Fruit fly (Drosophila melanogaster): ENCODE results near the gene a6.
A peak's percentile ranks its signal among the peaks of the same experiment; 100 is the strongest.

Gene a6

DNA sequence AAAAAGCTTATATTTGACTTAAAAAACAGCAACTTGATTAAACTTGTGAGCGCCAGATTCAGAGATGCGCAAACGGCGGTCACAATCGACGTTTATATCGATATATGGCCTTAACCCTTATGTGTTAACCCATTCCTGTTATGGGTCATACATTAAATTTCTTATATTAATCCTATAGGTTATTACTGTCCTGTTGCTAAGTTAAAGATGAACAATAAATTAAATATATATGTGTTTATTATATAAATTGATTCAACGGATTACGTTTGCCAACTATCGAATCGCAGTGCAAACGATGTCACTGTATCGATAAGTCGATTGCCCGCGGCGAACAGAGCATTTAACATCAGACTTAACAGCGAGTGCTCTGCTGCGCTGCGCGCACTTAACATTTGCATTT lies 26.5 kb downstream of the a6 start, which contains the start of the genes CG3740 and hfw (continued):
- TF ChIP-seq ss (GFP tag; optimal IDR thresholded peaks at IDR 0.05) = peak in 1 of 2 experiments; percentile 45
- no peak for TF ChIP-seq spab (GFP tag; optimal IDR thresholded peaks at IDR 0.05)
- no peak for TF ChIP-seq salr (GFP tag; optimal IDR thresholded peaks at IDR 0.05)
- TF ChIP-seq CG6276 (GFP tag; optimal IDR thresholded peaks at IDR 0.05) = no peak
- peak; percentile 30; the same call in 1 of the 2 replicates for TF ChIP-seq CG11294 (GFP tag; IDR thresholded peaks at IDR 0.05)
- peak; percentile 80 for TF ChIP-seq CG10631 (GFP tag; optimal IDR thresholded peaks at IDR 0.05)
- TF ChIP-seq CG10669 (GFP tag; optimal IDR thresholded peaks at IDR 0.05) = no peak
- peak; percentile 65 for TF ChIP-seq Eip78C (GFP tag)
- no peak for TF ChIP-seq CG4318 (GFP tag; optimal IDR thresholded peaks at IDR 0.05)
- no peak for TF ChIP-seq fd85E (GFP tag; optimal IDR thresholded peaks at IDR 0.05)
- TF ChIP-seq CG6792 (GFP tag; optimal IDR thresholded peaks at IDR 0.05) = peak; percentile 53
- TF ChIP-seq eg (GFP tag; IDR thresholded peaks at IDR 0.05) = peak; percentile 80
- peak; percentile 62 for TF ChIP-seq Ets96B (tag; optimal IDR thresholded peaks at IDR 0.05)
- TF ChIP-seq CG31627 (GFP tag; optimal IDR thresholded peaks at IDR 0.05) = peak; percentile 51
- no peak for TF ChIP-seq Hr38 (GFP tag; optimal IDR thresholded peaks at IDR 0.05)
- peak; percentile 58 for TF ChIP-seq CG34406 (GFP tag; optimal IDR thresholded peaks at IDR 0.05)
- TF ChIP-seq svp (GFP tag) = peak; percentile 27
- peak; percentile 64 for TF ChIP-seq Smox (GFP tag; optimal IDR thresholded peaks at IDR 0.05)
- peak; percentile 63 for TF ChIP-seq CG3919 (GFP tag; optimal IDR thresholded peaks at IDR 0.05)
- peak; percentile 62 for TF ChIP-seq vri (GFP tag; optimal IDR thresholded peaks at IDR 0.05)
- TF ChIP-seq Sox14 (GFP tag; optimal IDR thresholded peaks at IDR 0.05) = peak; percentile 11

DNA sequence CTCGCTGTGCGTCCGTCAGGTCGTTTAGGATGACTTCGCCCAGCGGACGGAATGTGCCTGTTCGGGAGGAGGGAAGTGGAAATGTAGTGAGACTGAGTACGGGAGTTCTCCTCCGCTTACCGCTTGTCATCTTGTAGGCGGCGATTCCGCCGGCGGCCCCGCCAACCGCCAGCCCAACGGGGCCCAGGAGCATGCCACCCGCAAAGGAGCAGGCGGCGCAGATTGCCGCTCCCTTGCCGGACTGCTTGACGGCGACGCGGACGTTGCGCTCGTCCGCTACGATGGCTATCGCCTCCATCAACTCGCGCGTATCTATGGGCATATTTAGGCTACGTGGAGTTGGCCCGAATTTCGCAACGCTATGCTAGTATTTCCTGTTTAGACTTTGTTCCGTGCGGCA lies 27.0 kb downstream of the a6 start, which contains the start of gene Mur2B:
Mur2B (minus strand) TSS at position 101 of the 400 bp plus-strand sequence.
- TF ChIP-seq Gug (GFP tag; IDR thresholded peaks at IDR 0.05) (no peak), Eip93F (GFP tag; optimal IDR thresholded peaks at IDR 0.05) (no peak), CG6276 (GFP tag; optimal IDR thresholded peaks at IDR 0.05) (no peak), OdsH (GFP tag; optimal IDR thresholded peaks at IDR 0.05) (no peak), CG11294 (GFP tag; IDR thresholded peaks at IDR 0.05) (no peak)

dm6 chrX:1664836-1665235 lies 30.9 kb downstream of the a6 start, which contains the start of gene dor:
TSS of gene dor (plus strand) at chrX:1665052.
- peak; percentile 28 for TF ChIP-seq vri (GFP tag; optimal IDR thresholded peaks at IDR 0.05)
- no peak for TF ChIP-seq fd59A (GFP tag; optimal IDR thresholded peaks at IDR 0.05)
- peak; percentile 23 for TF ChIP-seq fkh (GFP tag; optimal IDR thresholded peaks at IDR 0.05)
- peak; percentile 52 for TF ChIP-seq Eip93F (GFP tag; optimal IDR thresholded peaks at IDR 0.05)

DNA sequence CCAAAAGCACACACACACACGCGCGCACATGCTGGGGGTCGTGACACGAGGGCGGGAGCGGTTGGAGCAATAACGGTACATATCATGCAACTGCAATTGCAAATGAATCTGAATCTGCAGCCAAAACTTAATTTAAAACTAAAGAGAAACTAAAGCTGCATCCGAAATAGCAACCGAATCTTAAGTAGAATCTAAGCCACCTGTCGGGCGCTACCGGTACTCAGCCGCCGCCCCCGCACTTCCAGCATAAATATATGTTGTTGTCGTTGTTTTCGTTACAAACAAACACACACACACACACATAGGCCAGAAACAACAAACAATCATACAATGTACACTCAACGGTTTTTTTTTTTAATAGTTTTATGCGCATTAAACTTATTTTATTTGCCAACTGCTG lies 35.4 kb downstream of the a6 start:
- TF ChIP-seq CG16779 (tag; optimal IDR thresholded peaks at IDR 0.05) (no peak), CG11294 (GFP tag; IDR thresholded peaks at IDR 0.05) (no peak), fkh (GFP tag; optimal IDR thresholded peaks at IDR 0.05) (no peak), CG7368 (GFP tag; optimal IDR thresholded peaks at IDR 0.05) (no peak), svp (GFP tag) (no peak), pdm3 (GFP tag; optimal IDR thresholded peaks at IDR 0.05) (no peak), CG10631 (GFP tag; optimal IDR thresholded peaks at IDR 0.05) (no peak), CG34406 (GFP tag; optimal IDR thresholded peaks at IDR 0.05) (no peak), CG8632 (GFP tag; optimal IDR thresholded peaks at IDR 0.05) (no peak)

DNA sequence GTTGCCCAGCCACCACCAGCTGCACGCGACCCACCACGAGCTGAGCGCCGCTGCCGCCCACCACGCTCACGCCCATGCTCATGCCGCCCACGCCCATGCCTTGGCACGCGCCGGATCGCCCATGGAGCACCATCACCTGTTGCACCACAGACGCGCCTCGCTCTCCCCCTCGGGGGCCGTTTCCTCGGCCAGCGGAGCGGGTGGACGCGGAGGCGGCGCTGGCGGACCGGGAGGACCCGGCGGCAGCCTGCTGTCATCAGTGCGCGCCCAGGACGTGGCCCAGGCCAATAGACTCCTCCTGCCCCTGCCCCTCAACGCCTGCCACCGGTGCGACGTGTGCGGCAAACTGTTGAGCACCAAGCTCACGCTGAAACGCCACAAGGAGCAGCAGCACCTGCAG lies 47.8 kb downstream of the a6 start:
- TF ChIP-seq Eip78C (GFP tag) (no peak), fkh (GFP tag; optimal IDR thresholded peaks at IDR 0.05) (no peak), CG11902 (GFP tag; optimal IDR thresholded peaks at IDR 0.05) (no peak), OdsH (GFP tag; optimal IDR thresholded peaks at IDR 0.05) (no peak), CG9139 (GFP tag; optimal IDR thresholded peaks at IDR 0.05) (no peak), Eip75B (GFP tag; optimal IDR thresholded peaks at IDR 0.05) (no peak), CG8632 (GFP tag; optimal IDR thresholded peaks at IDR 0.05) (no peak), eg (GFP tag; IDR thresholded peaks at IDR 0.05) (no peak), lz (GFP tag; optimal IDR thresholded peaks at IDR 0.05) (no peak), CG11294 (GFP tag; IDR thresholded peaks at IDR 0.05) (no peak), CG3032 (tag; optimal IDR thresholded peaks at IDR 0.05) (no peak), CG34406 (GFP tag; optimal IDR thresholded peaks at IDR 0.05) (no peak), Met (GFP tag; optimal IDR thresholded peaks at IDR 0.05) (no peak), CG4318 (GFP tag; optimal IDR thresholded peaks at IDR 0.05) (no peak)
